Fruit fly (Drosophila melanogaster): ENCODE results near the gene Prosbeta4R2.

DNA sequence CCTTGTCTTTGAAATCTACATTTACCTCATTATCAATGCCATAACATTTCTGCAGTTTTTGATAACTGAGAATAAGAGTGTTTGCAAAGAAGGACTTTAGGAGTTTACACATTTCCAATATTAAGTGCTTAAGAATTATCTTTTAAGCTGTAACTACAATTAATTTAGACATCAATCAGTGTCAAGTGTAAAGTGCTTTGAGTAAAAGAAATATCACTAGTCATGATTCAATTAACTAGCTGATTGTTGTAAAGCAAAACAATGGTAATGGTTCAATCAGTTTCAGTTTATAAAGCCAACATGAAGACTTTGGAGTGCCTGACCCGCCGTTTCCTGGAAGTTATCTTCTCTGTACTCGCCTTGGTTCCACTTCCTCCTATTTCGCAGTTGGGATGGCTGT lies 14.3 kb downstream of the Prosbeta4R2 start, which contains the start of gene Gr23a:
- TF ChIP-seq CG8478 (optimal IDR thresholded peaks at IDR 0.05) (no peak), CTCF (optimal IDR thresholded peaks at IDR 0.05) (no peak)
